Worm (Caenorhabditis elegans) whole organism, L3 larva: ENCODE measurements around the gene mrpl-51.

ENCODE experiments used
- R02D3.7 ChIP-seq: fragments of 150-350 bp; optimal IDR thresholded peaks from 2 replicates; lab custom pipeline; 2014; ENCODE audit warnings: missing biosample characterization, missing genetic modification characterization
- ZK546.5 ChIP-seq: sonication (generic microtip); optimal IDR thresholded peaks from 2 replicates; lab custom pipeline; 2017; ENCODE audit warnings: missing biosample characterization, missing genetic modification characterization
- aly-2 ChIP-seq: fragments of 150-350 bp; optimal IDR thresholded peaks from 2 replicates; lab custom pipeline; 2014; ENCODE audit warnings: missing biosample characterization, missing genetic modification characterization
- ceh-28 ChIP-seq: fragments of 150-350 bp; optimal IDR thresholded peaks from 2 replicates; lab custom pipeline; 2014; ENCODE audit warnings: missing biosample characterization, missing genetic modification reagents, missing genetic modification characterization
- ceh-82 ChIP-seq: fragments of 150-350 bp; optimal IDR thresholded peaks from 2 replicates; lab custom pipeline; 2014; ENCODE audit warnings: missing biosample characterization, missing genetic modification characterization
- ceh-9 ChIP-seq: sonication (generic microtip); optimal IDR thresholded peaks from 2 replicates; lab custom pipeline; 2018; ENCODE audit warnings: missing biosample characterization, missing genetic modification characterization
- daf-12 ChIP-seq: fragments of 150-350 bp; optimal IDR thresholded peaks from 2 replicates; lab custom pipeline; 2014; ENCODE audit warnings: missing biosample characterization, missing genetic modification reagents, missing genetic modification characterization
- egl-27 ChIP-seq: sonication (generic microtip); optimal IDR thresholded peaks from 4 replicates; lab custom pipeline; 2017; ENCODE audit warnings: missing biosample characterization, missing genetic modification reagents, missing genetic modification characterization
- egl-5 ChIP-seq: fragments of 150-350 bp; optimal IDR thresholded peaks from 2 replicates; lab custom pipeline; 2017; ENCODE audit warnings: missing biosample characterization, missing genetic modification reagents, missing genetic modification characterization, inconsistent platforms
- elt-1 ChIP-seq: fragments of 150-350 bp; optimal IDR thresholded peaks from 2 replicates; lab custom pipeline; 2014; ENCODE audit warnings: missing biosample characterization, missing genetic modification characterization
- elt-3 ChIP-seq, 3 experiments: fragments of 150-350 bp in 1 of 3; sonication (generic microtip) in 2 of 3; optimal IDR thresholded peaks; 2 replicates in 2 of 3; 4 replicates in 1 of 3; lab custom pipeline; 2014 to 2017; ENCODE audit warnings: missing biosample characterization in 3 of 3, missing genetic modification characterization in 3 of 3
- eor-1 ChIP-seq, 2 experiments: fragments of 150-350 bp; optimal IDR thresholded peaks; 2 replicates each; lab custom pipeline; 2014 to 2018; ENCODE audit warnings: missing biosample characterization in 2 of 2, missing genetic modification characterization in 2 of 2
- fkh-2 ChIP-seq: fragments of 150-350 bp; optimal IDR thresholded peaks from 2 replicates; lab custom pipeline; 2014; ENCODE audit warnings: missing biosample characterization, missing genetic modification reagents, missing genetic modification characterization
- fos-1 ChIP-seq: fragments of 150-350 bp; optimal IDR thresholded peaks from 2 replicates; lab custom pipeline; 2014; ENCODE audit warnings: missing biosample characterization, missing genetic modification characterization
- hmg-11 ChIP-seq: sonication (generic microtip); optimal IDR thresholded peaks from 2 replicates; lab custom pipeline; 2016; ENCODE audit warnings: missing genetic modification characterization, missing compliant biosample characterization
- jun-1 ChIP-seq: fragments of 150-350 bp; optimal IDR thresholded peaks from 2 replicates; lab custom pipeline; 2014; ENCODE audit warnings: missing biosample characterization, missing genetic modification reagents, missing genetic modification characterization
- lin-15B ChIP-seq: fragments of 150-350 bp; optimal IDR thresholded peaks from 2 replicates; lab custom pipeline; 2014; ENCODE audit warnings: missing biosample characterization, missing genetic modification characterization
- lin-39 ChIP-seq: fragments of 150-350 bp; optimal IDR thresholded peaks from 2 replicates; lab custom pipeline; 2018; ENCODE audit warnings: missing biosample characterization, missing genetic modification reagents, missing genetic modification characterization
- lsy-12 ChIP-seq: sonication (generic microtip); optimal IDR thresholded peaks from 2 replicates; lab custom pipeline; 2016; ENCODE audit warnings: mild to moderate bottlenecking, missing genetic modification characterization, missing compliant biosample characterization
- mdl-1 ChIP-seq: fragments of 150-350 bp; optimal IDR thresholded peaks from 2 replicates; lab custom pipeline; 2014; ENCODE audit warnings: missing biosample characterization, missing genetic modification characterization
- mml-1 ChIP-seq: fragments of 150-350 bp; sonication (generic microtip); optimal IDR thresholded peaks from 3 replicates; lab custom pipeline; 2014; ENCODE audit warnings: missing biosample characterization, missing genetic modification characterization
- nhr-11 ChIP-seq: fragments of 150-350 bp; optimal IDR thresholded peaks from 2 replicates; lab custom pipeline; 2014; ENCODE audit warnings: missing biosample characterization, missing genetic modification characterization
- nhr-12 ChIP-seq: fragments of 150-350 bp; optimal IDR thresholded peaks from 2 replicates; lab custom pipeline; 2014; ENCODE audit warnings: missing biosample characterization, missing genetic modification characterization
- nhr-237 ChIP-seq: fragments of 150-350 bp; optimal IDR thresholded peaks from 2 replicates; lab custom pipeline; 2014; ENCODE audit warnings: missing biosample characterization, missing genetic modification characterization
- nhr-28 ChIP-seq: fragments of 150-350 bp; optimal IDR thresholded peaks from 2 replicates; lab custom pipeline; 2014; ENCODE audit warnings: missing biosample characterization, missing genetic modification characterization
- nhr-43 ChIP-seq: sonication (generic microtip); optimal IDR thresholded peaks from 2 replicates; lab custom pipeline; 2016; ENCODE audit warnings: mild to moderate bottlenecking, missing genetic modification characterization, missing compliant biosample characterization; ENCODE audit not compliant: poor library complexity, severe bottlenecking
- nhr-77 ChIP-seq: fragments of 150-350 bp; optimal IDR thresholded peaks from 2 replicates; lab custom pipeline; 2014; ENCODE audit warnings: missing biosample characterization, missing genetic modification characterization
- pqm-1 ChIP-seq: fragments of 150-350 bp; optimal IDR thresholded peaks from 2 replicates; lab custom pipeline; 2017; ENCODE audit warnings: missing biosample characterization, missing genetic modification characterization, inconsistent platforms
- skn-1 ChIP-seq: fragments of 150-350 bp; optimal IDR thresholded peaks from 2 replicates; lab custom pipeline; 2014; ENCODE audit warnings: missing biosample characterization, missing genetic modification characterization
- snpc-4 ChIP-seq: fragments of 150-350 bp; optimal IDR thresholded peaks from 2 replicates; lab custom pipeline; 2014; ENCODE audit warnings: missing biosample characterization, missing genetic modification characterization
- tbx-2 ChIP-seq: sonication (generic microtip); optimal IDR thresholded peaks from 2 replicates; lab custom pipeline; 2016; ENCODE audit warnings: mild to moderate bottlenecking, missing genetic modification characterization, missing compliant biosample characterization
- unc-39 ChIP-seq: sonication (generic microtip); optimal IDR thresholded peaks from 4 replicates; lab custom pipeline; 2017; ENCODE audit warnings: missing biosample characterization, missing genetic modification characterization
- unc-62 ChIP-seq: fragments of 150-350 bp; sonication (generic microtip); optimal IDR thresholded peaks from 4 replicates; lab custom pipeline; 2014; ENCODE audit warnings: missing biosample characterization, missing genetic modification reagents, missing genetic modification characterization
- zag-1 ChIP-seq: fragments of 150-350 bp; optimal IDR thresholded peaks from 2 replicates; lab custom pipeline; 2014; ENCODE audit warnings: missing biosample characterization, missing genetic modification characterization
- ztf-11 ChIP-seq: fragments of 150-350 bp; optimal IDR thresholded peaks from 2 replicates; lab custom pipeline; 2014; ENCODE audit warnings: missing biosample characterization, missing genetic modification characterization
- ztf-4 ChIP-seq: fragments of 150-350 bp; optimal IDR thresholded peaks from 2 replicates; lab custom pipeline; 2014; ENCODE audit warnings: missing biosample characterization, missing genetic modification characterization

mrpl-51 gene

DNA sequence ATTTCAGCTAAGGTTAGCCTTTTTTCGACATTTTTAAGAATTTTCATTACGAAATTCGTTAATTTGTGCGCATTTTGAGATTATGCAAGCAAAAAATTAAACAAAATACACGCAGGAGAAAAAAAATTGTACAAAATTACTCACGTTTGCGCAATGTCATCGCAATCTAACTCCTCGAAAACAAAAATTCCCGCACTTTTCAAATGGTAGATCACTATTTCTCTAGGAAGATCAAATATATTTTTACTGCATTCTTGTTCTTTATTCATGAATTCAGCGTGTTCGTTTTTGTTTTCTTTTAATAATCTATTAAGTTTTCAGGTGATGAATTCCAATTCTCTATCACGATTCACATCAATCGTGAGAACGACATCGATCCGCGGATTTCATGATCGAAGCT is at the start of gene mrpl-51, which contains the start of gene T12G3.6:
Gene mrpl-51, plus strand, starts transcription at position 322 of the 400 bp plus-strand sequence.
Gene T12G3.6, minus strand, starts transcription at position 269 of the 400 bp plus-strand sequence.
- TF ChIP-seq ceh-82 (tag; lab: Kevin White, UChicago) (no peak), hmg-11 (tag; lab: Kevin White, UChicago) (no peak), tbx-2 (tag; lab: Kevin White, UChicago) (no peak), nhr-28 (tag; lab: Kevin White, UChicago) (no peak), daf-12 (tag; lab: Kevin White, UChicago) (no peak), fos-1 (tag; lab: Kevin White, UChicago) (no peak), mml-1 (tag; lab: Kevin White, UChicago) (no peak), pqm-1 (tag; lab: Kevin White, UChicago) (no peak), unc-39 (no peak), mdl-1 (tag; lab: Kevin White, UChicago) (no peak), lin-15B (no peak), ztf-4 (tag; lab: Kevin White, UChicago) (no peak), fkh-2 (tag; lab: Kevin White, UChicago) (no peak), zag-1 (tag; lab: Kevin White, UChicago) (no peak), lsy-12 (tag; lab: Kevin White, UChicago) (no peak), aly-2 (tag; lab: Kevin White, UChicago) (no peak)
- TF ChIP-seq, all 47 proteins: peak for 0

DNA sequence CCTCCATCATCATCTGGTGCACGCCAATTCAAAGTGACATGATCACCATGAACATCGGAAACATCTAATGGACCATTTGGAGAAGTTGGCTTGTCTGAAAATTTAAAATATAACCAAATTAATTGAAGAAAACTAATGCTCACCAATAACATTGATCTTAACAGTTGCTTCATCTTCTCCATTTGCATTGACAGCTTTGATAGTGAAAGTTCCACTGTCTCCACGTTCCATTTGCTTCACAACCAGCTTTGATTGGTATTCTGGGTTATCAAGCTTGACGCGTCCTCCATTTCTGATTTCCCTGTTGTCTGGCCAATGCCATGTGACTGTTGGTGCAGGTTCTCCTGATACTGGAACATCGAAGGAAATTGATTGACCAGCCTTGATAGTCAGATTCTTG is 44.7 kb upstream of the mrpl-51 start:
- no peak for TF ChIP-seq ztf-11 (tag; lab: Kevin White, UChicago)
- no peak for TF ChIP-seq unc-62
- TF ChIP-seq nhr-12, result no peak
- no peak for TF ChIP-seq fkh-2 (tag; lab: Kevin White, UChicago)
- TF ChIP-seq hmg-11 (tag; lab: Kevin White, UChicago), result no peak
- TF ChIP-seq ceh-9 (tag; lab: Kevin White, UChicago), result no peak
- TF ChIP-seq, all 47 proteins: peak for 0

DNA sequence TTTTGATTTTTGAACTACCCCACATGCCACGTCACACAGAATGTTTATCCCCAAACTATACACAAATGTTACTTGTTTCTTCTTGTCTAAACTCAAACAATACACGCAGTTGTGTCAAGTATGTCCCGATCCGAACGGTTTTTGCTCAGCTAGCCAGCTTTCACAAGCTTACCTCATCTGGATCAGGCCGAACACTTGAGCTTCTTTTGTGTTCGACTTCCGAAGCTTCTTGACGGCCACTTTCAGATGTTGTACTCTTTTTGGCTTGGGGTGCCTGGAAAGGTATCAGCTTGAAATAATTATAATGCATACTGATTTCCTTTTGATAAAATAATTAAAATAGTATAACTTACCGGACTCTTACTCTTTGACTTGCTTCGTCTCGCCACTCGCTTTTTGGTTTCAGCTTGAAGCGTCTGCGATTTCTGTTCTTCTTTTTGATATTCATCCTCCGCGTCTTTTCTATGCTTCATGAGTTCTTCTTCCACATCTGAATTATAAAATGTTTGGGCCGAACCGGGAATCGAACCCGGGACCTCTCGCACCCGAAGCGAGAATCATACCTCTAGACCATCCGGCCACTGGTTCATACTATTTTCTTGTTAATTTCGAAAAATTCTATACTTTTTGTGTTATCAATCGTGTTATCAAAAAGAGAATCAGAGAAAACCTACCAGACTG is 25.9 kb upstream of the mrpl-51 start:
- no peak for TF ChIP-seq skn-1
- TF ChIP-seq nhr-43, result no peak
- no peak for TF ChIP-seq nhr-11 (tag; lab: Kevin White, UChicago)
- TF ChIP-seq aly-2 (tag; lab: Kevin White, UChicago), result no peak
- TF ChIP-seq egl-5, result no peak
- TF ChIP-seq nhr-77, result no peak
- TF ChIP-seq elt-1 (tag; lab: Kevin White, UChicago), result no peak
- TF ChIP-seq egl-27 (tag; lab: Kevin White, UChicago), result no peak
- TF ChIP-seq ztf-11 (tag; lab: Kevin White, UChicago), result no peak
- no peak for TF ChIP-seq nhr-12
- TF ChIP-seq ZK546.5 (tag; lab: Kevin White, UChicago), result no peak
- no peak for TF ChIP-seq ceh-28 (tag; lab: Kevin White, UChicago)
- no peak for TF ChIP-seq lsy-12 (tag; lab: Kevin White, UChicago)
- no peak for TF ChIP-seq fkh-2 (tag; lab: Kevin White, UChicago)
- no peak for TF ChIP-seq jun-1 (tag; lab: Kevin White, UChicago)
- TF ChIP-seq unc-62, result no peak
- TF ChIP-seq elt-3 (tag; optimal IDR thresholded peaks at IDR 0.05; lab: Kevin White, UChicago), result no peak
- TF ChIP-seq, all 47 proteins: peak for 0

DNA sequence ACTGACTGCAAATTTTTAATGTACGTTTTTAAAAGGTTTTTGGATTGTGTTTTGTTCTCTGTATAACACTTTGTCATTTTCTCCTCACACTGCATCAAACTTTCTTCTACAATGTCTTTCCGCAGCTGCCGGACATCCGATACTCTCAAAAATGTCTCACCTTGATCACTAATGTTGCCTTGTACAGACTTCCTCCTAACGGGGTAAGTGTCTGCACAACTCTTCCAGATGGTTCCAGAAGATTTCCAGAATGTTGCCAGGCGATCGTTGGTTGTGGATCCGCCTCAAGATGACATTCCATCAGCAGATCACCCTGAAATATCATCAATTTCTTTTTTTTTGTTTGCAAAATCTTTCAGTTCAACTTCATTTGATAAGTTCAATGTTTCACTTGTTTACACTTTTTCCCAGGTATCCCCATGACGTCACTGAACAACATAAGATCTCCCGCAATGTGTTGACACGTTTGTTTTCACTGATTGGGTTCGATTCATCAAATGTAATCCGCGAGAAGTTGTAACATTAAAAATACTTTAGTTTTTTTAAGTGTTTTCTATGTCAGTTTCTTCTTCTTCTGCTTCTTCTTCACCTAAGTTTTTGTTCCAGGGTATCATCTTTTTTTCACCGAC is 22.0 kb upstream of the mrpl-51 start:
- no peak for TF ChIP-seq R02D3.7 (tag; lab: Kevin White, UChicago)
- no peak for TF ChIP-seq ztf-4 (tag; lab: Kevin White, UChicago)
- no peak for TF ChIP-seq elt-3 (tag; optimal IDR thresholded peaks at IDR 0.05; lab: Kevin White, UChicago)
- no peak for TF ChIP-seq nhr-237 (tag; lab: Kevin White, UChicago)
- TF ChIP-seq snpc-4 (tag; lab: Kevin White, UChicago), result no peak
- TF ChIP-seq unc-39, result no peak
- TF ChIP-seq pqm-1 (tag; lab: Kevin White, UChicago), result no peak
- no peak for TF ChIP-seq hmg-11 (tag; lab: Kevin White, UChicago)
- TF ChIP-seq zag-1 (tag; lab: Kevin White, UChicago), result no peak
- TF ChIP-seq lin-39 (tag; lab: Kevin White, UChicago), result no peak
- no peak for TF ChIP-seq tbx-2 (tag; lab: Kevin White, UChicago)
- TF ChIP-seq eor-1 (tag; optimal IDR thresholded peaks at IDR 0.05; lab: Kevin White, UChicago), result no peak
